Worm (Caenorhabditis elegans) whole organism, L3 larva: ENCODE data around the gene F26D10.13.

ENCODE experiments used
- elt-2 ChIP-seq: sonication (generic microtip); optimal IDR thresholded peaks from 2 replicates; lab custom pipeline; 2016; ENCODE audit warnings: missing genetic modification reagents, mild to moderate bottlenecking, missing genetic modification characterization, missing compliant biosample characterization
- fos-1 ChIP-seq: fragments of 150-350 bp; optimal IDR thresholded peaks from 2 replicates; lab custom pipeline; 2014; ENCODE audit warnings: missing biosample characterization, missing genetic modification characterization
- nhr-237 ChIP-seq: fragments of 150-350 bp; optimal IDR thresholded peaks from 2 replicates; lab custom pipeline; 2014; ENCODE audit warnings: missing biosample characterization, missing genetic modification characterization
- nhr-28 ChIP-seq: fragments of 150-350 bp; optimal IDR thresholded peaks from 2 replicates; lab custom pipeline; 2014; ENCODE audit warnings: missing biosample characterization, missing genetic modification characterization
- snpc-4 ChIP-seq: fragments of 150-350 bp; optimal IDR thresholded peaks from 2 replicates; lab custom pipeline; 2014; ENCODE audit warnings: missing biosample characterization, missing genetic modification characterization
- unc-39 ChIP-seq: sonication (generic microtip); optimal IDR thresholded peaks from 4 replicates; lab custom pipeline; 2017; ENCODE audit warnings: missing biosample characterization, missing genetic modification characterization
- ztf-11 ChIP-seq: fragments of 150-350 bp; optimal IDR thresholded peaks from 2 replicates; lab custom pipeline; 2014; ENCODE audit warnings: missing biosample characterization, missing genetic modification characterization

DNA sequence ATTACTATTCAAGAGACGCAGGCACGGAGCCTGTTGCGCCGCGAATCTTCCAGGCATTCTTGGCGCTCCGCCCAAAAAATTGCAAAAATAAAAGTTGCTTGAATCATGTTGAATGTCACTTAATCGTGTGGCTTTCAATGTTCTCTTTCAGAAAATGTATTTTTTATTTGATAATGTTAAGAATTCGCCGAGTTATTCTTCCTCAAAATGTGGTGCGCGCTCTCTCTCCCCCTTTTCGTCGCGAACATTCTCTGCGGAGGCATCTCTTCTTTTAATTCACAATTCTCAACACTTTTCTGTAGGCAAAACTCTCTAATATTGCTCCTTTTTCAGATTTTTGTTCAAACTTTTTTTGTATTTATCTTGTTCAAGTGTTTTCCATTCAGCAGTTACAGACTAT is 13.7 kb upstream of the F26D10.13 start:
- TF ChIP-seq elt-2 (peak; percentile 83), unc-39 (no peak), nhr-28 (no peak), fos-1 (peak; percentile 91), snpc-4 (tag; lab: Kevin White, UChicago) (peak; percentile 78), ztf-11 (tag; lab: Kevin White, UChicago) (no peak), nhr-237 (peak; percentile 50)
